Fruit fly (Drosophila melanogaster): Measurements from ENCODE around the gene Ncc69.

Gene Ncc69

dm6 chr3L:12350307-12350706, 40.9 kb downstream of the Ncc69 start (continued):
- TF ChIP-seq Vsx1 (GFP tag; optimal IDR thresholded peaks at IDR 0.05) (peak; percentile 2), slou (GFP tag; optimal IDR thresholded peaks at IDR 0.05) (no peak), CG12769 (tag; optimal IDR thresholded peaks at IDR 0.05) (peak; percentile 60), tap (tag; optimal IDR thresholded peaks at IDR 0.05) (no peak), Blimp-1 (GFP tag; optimal IDR thresholded peaks at IDR 0.05) (no peak), schlank (tag; optimal IDR thresholded peaks at IDR 0.05) (peak; percentile 53), seq (GFP tag; IDR thresholded peaks at IDR 0.05) (no peak), Pdp1 (GFP tag; optimal IDR thresholded peaks at IDR 0.05) (peak in 1 of 2 experiments; percentile 21), CG7928 (GFP tag; optimal IDR thresholded peaks at IDR 0.05) (no peak), stc (GFP tag; IDR thresholded peaks at IDR 0.05) (no peak), peb (GFP tag; IDR thresholded peaks at IDR 0.05) (no peak), pum (GFP tag; optimal IDR thresholded peaks at IDR 0.05) (no peak), CG8944 (GFP tag; optimal IDR thresholded peaks at IDR 0.05) (no peak), CG9797 (GFP tag; optimal IDR thresholded peaks at IDR 0.05) (no peak), Side (GFP tag; optimal IDR thresholded peaks at IDR 0.05) (peak; percentile 42), dpn (GFP tag; optimal IDR thresholded peaks at IDR 0.05) (peak in 1 of 2 experiments; percentile 36), Gsc (GFP tag; IDR thresholded peaks at IDR 0.05) (no peak), CG43689 (GFP tag; IDR thresholded peaks at IDR 0.05) (peak; percentile 45), dmrt11E (tag; optimal IDR thresholded peaks at IDR 0.05) (no peak), yki (optimal IDR thresholded peaks at IDR 0.05) (no peak), sima (GFP tag; optimal IDR thresholded peaks at IDR 0.05) (no peak), CG8388 (GFP tag; optimal IDR thresholded peaks at IDR 0.05) (peak; percentile 39), PHDP (tag; optimal IDR thresholded peaks at IDR 0.05) (peak; percentile 48), p53 (GFP tag; optimal IDR thresholded peaks at IDR 0.05) (no peak), aop (GFP tag; IDR thresholded peaks at IDR 0.05) (no peak), CG13775 (GFP tag; optimal IDR thresholded peaks at IDR 0.05) (no peak), BEAF-32 (GFP tag; optimal IDR thresholded peaks at IDR 0.05) (no peak), lbe (GFP tag; optimal IDR thresholded peaks at IDR 0.05) (no peak)

DNA sequence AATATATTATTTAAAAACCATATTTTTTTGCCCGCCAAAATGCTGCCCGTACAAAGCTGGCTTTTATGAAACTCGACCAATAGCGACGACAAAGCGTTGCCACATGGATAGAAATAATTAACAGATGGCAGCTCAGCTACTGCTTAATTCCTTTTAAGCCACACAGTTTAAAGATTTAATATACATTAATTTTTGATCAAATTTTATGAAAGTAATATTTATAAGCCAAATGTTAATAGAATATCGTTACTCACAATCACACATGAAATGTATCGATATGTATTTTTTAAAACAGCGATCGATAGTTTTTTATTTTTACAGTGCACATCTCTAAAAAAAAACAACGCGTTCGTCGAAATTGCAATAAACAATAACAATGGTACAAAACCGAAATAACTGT, 54.9 kb downstream of the Ncc69 start, which contains the start of gene CG10418:
TSS of gene CG10418 (plus strand) at position 338 of the 400 bp plus-strand sequence.
- TF ChIP-seq lilli (GFP tag; optimal IDR thresholded peaks at IDR 0.05) (peak; percentile 51), CG11093 (GFP tag; IDR thresholded peaks at IDR 0.05) (no peak; the same call in 2 of the 3 replicates), CG15696 (tag; optimal IDR thresholded peaks at IDR 0.05) (peak; percentile 48), Poxn (GFP tag; IDR thresholded peaks at IDR 0.05) (no peak), sr (GFP tag; IDR thresholded peaks at IDR 0.05) (no peak), ab (GFP tag; optimal IDR thresholded peaks at IDR 0.05) (no peak), Sox102F (GFP tag; optimal IDR thresholded peaks at IDR 0.05) (peak; percentile 40), vfl (GFP tag; optimal IDR thresholded peaks at IDR 0.05) (no peak), CG3065 (GFP tag; optimal IDR thresholded peaks at IDR 0.05) (no peak), Gsc (GFP tag; IDR thresholded peaks at IDR 0.05) (no peak), ro (GFP tag; IDR thresholded peaks at IDR 0.05) (no peak), CG4360 (GFP tag; IDR thresholded peaks at IDR 0.05) (no peak), Scr (GFP tag; IDR thresholded peaks at IDR 0.05; ENCODE audit: partially characterized antibody) (peak; percentile 87), CG11456 (GFP tag; IDR thresholded peaks at IDR 0.05) (no peak), dmrt11E (tag; optimal IDR thresholded peaks at IDR 0.05) (peak; percentile 56), Mes4 (GFP tag; optimal IDR thresholded peaks at IDR 0.05) (no peak), HLH54F (GFP tag; optimal IDR thresholded peaks at IDR 0.05) (peak; percentile 50), CG2678 (tag; optimal IDR thresholded peaks at IDR 0.05) (no peak), Nf-YA (GFP tag; IDR thresholded peaks at IDR 0.05) (no peak), BtbVII (GFP tag; optimal IDR thresholded peaks at IDR 0.05) (no peak), dimm (GFP tag; IDR thresholded peaks at IDR 0.05) (no peak), wek (GFP tag; optimal IDR thresholded peaks at IDR 0.05) (no peak), chn (GFP tag; optimal IDR thresholded peaks at IDR 0.05) (peak; percentile 30), CG9609 (GFP tag; optimal IDR thresholded peaks at IDR 0.05) (peak; percentile 14), CG10274 (GFP tag; optimal IDR thresholded peaks at IDR 0.05) (no peak), CG6791 (GFP tag; IDR thresholded peaks at IDR 0.05; ENCODE audit: partially characterized antibody) (peak; percentile 66; the same call in 2 of the 3 replicates), Med (GFP tag) (peak; percentile 88)

Data from whole organism, embryonic.